Worm (Caenorhabditis elegans) whole organism, late embryonic: ENCODE results near the gene metl-5.

Source experiments
- K02D7.2 ChIP-seq: sonication (generic microtip); optimal IDR thresholded peaks from 2 replicates; lab custom pipeline; 2017; ENCODE audit warnings: mild to moderate bottlenecking, missing genetic modification characterization, missing compliant biosample characterization
- ama-1 ChIP-seq: fragments of 150-350 bp; optimal IDR thresholded peaks from 2 replicates; lab custom pipeline; 2014
- ceh-22 ChIP-seq: sonication (generic microtip); optimal IDR thresholded peaks from 2 replicates; lab custom pipeline; 2017; ENCODE audit warnings: missing biosample characterization, missing genetic modification characterization
- elt-4 ChIP-seq: sonication (generic microtip); optimal IDR thresholded peaks from 2 replicates; lab custom pipeline; 2016; ENCODE audit warnings: missing genetic modification characterization, missing compliant biosample characterization
- hlh-15 ChIP-seq: sonication (generic microtip); optimal IDR thresholded peaks from 2 replicates; lab custom pipeline; 2016; ENCODE audit warnings: missing genetic modification characterization, missing compliant biosample characterization
- hlh-30 ChIP-seq: sonication (generic microtip); optimal IDR thresholded peaks from 2 replicates; lab custom pipeline; 2017; ENCODE audit warnings: antibody characterized with exemption, missing genetic modification characterization, missing compliant biosample characterization; ENCODE audit not compliant: insufficient read depth
- hlh-6 ChIP-seq: sonication (generic microtip); optimal IDR thresholded peaks from 2 replicates; lab custom pipeline; 2016; ENCODE audit warnings: missing genotype, missing genetic modification characterization, missing compliant biosample characterization
- madf-2 ChIP-seq: sonication (generic microtip); optimal IDR thresholded peaks from 2 replicates; lab custom pipeline; 2017; ENCODE audit warnings: missing genetic modification characterization, missing compliant biosample characterization
- nhr-11 ChIP-seq: fragments of 150-350 bp; optimal IDR thresholded peaks from 2 replicates; lab custom pipeline; 2014; ENCODE audit warnings: missing biosample characterization, missing genetic modification characterization
- pax-1 ChIP-seq: fragments of 150-350 bp; optimal IDR thresholded peaks from 2 replicates; lab custom pipeline; 2014; ENCODE audit warnings: missing biosample characterization, missing genetic modification characterization
- pha-2 ChIP-seq: sonication (generic microtip); optimal IDR thresholded peaks from 2 replicates; lab custom pipeline; 2017; ENCODE audit warnings: mild to moderate bottlenecking, missing genetic modification characterization, missing compliant biosample characterization
- pqm-1 ChIP-seq: sonication (generic microtip); optimal IDR thresholded peaks from 2 replicates; lab custom pipeline; 2016; ENCODE audit warnings: missing genetic modification characterization, missing compliant biosample characterization
- ref-2 ChIP-seq: sonication (generic microtip); optimal IDR thresholded peaks from 2 replicates; lab custom pipeline; 2016; ENCODE audit warnings: missing genetic modification characterization, missing compliant biosample characterization

DNA sequence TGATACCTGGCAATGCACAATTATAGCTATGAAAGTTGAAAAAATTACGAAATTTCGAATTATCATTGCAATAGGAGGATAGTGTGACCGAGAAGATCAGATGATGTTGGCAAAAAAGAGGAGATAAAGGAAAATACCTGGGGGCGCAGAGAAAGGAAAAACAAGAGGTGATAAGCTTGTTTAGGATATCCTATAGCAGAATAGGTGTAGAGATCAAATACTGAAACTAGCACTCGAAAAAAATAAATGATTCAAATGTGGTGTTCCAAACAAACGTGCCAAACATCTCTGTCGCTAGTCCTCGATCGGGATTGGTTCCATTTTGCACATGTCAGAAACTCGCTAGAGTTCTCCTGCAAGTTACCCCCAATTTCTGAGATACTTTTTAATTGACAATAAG lies 26.6 kb downstream of the metl-5 start, which contains the start of gene F26A1.9:
- no peak for TF ChIP-seq madf-2
- no peak for TF ChIP-seq nhr-11 (tag; lab: Kevin White, UChicago)
- TF ChIP-seq hlh-30 (tag; lab: Kevin White, UChicago): no peak
- TF ChIP-seq pha-2 (tag; lab: Kevin White, UChicago): no peak
- no peak for TF ChIP-seq elt-4 (tag; lab: Kevin White, UChicago)
- TF ChIP-seq ceh-22 (tag; lab: Kevin White, UChicago): no peak
- no peak for TF ChIP-seq pax-1 (tag; lab: Kevin White, UChicago)
- no peak for TF ChIP-seq hlh-6 (tag; lab: Kevin White, UChicago)
- TF ChIP-seq pqm-1 (tag; lab: Kevin White, UChicago): no peak
- no peak for TF ChIP-seq ama-1 (lab: Kevin White, UChicago)
- TF ChIP-seq hlh-15 (tag; lab: Kevin White, UChicago): no peak
- no peak for TF ChIP-seq ref-2 (tag; lab: Kevin White, UChicago)
- no peak for TF ChIP-seq K02D7.2 (tag; lab: Kevin White, UChicago)
